Worm (Caenorhabditis elegans): Measurements from ENCODE around the gene snpc-3.4.

snpc-3.4 gene

ce11 chrIII:4063724-4064123 is 43.9 kb downstream of the snpc-3.4 start (continued):
- TF ChIP-seq C16A3.4 (tag; optimal IDR thresholded peaks at IDR 0.05) = no peak
- TF ChIP-seq nhr-19 (GFP tag; conservative IDR thresholded peaks at IDR 0.05) = no peak
- TF ChIP-seq nhr-84 (tag; optimal IDR thresholded peaks at IDR 0.05) = no peak
- TF ChIP-seq ama-1 (optimal IDR thresholded peaks at IDR 0.05) = no peak
- no peak for TF ChIP-seq ceh-88 (GFP tag; IDR thresholded peaks at IDR 0.05)
- no peak for TF ChIP-seq nhr-85 (tag)
- no peak for TF ChIP-seq lin-15B (tag; optimal IDR thresholded peaks at IDR 0.05)
- TF ChIP-seq alr-1 (tag; optimal IDR thresholded peaks at IDR 0.05; ENCODE audit: borderline replicate concordance) = no peak
- TF ChIP-seq lin-35 (GFP tag; optimal IDR thresholded peaks at IDR 0.05) = peak in 1 of 2 experiments; percentile 50
- TF ChIP-seq nhr-71 (tag; optimal IDR thresholded peaks at IDR 0.05) = peak; percentile 49
- TF ChIP-seq egl-27 (tag; optimal IDR thresholded peaks at IDR 0.05) = no peak
- TF ChIP-seq snpc-4 (tag; optimal IDR thresholded peaks at IDR 0.05) = no peak
- no peak for TF ChIP-seq mdl-1 (tag; optimal IDR thresholded peaks at IDR 0.05)
- no peak for TF ChIP-seq hlh-17 (GFP tag; optimal IDR thresholded peaks at IDR 0.05; ENCODE audit: borderline replicate concordance)
- no peak for TF ChIP-seq nhr-28 (tag; optimal IDR thresholded peaks at IDR 0.05)
- no peak for TF ChIP-seq unc-62 (GFP tag; optimal IDR thresholded peaks at IDR 0.05)
- no peak for TF ChIP-seq sox-4 (tag; optimal IDR thresholded peaks at IDR 0.05)
- TF ChIP-seq hlh-4 (tag; optimal IDR thresholded peaks at IDR 0.05) = no peak
- TF ChIP-seq mef-2 (tag; optimal IDR thresholded peaks at IDR 0.05) = no peak
- no peak for TF ChIP-seq vab-15 (tag; optimal IDR thresholded peaks at IDR 0.05)
- peak; percentile 40 for TF ChIP-seq nhr-47 (tag; optimal IDR thresholded peaks at IDR 0.05)
- TF ChIP-seq fos-1 (tag; optimal IDR thresholded peaks at IDR 0.05) = no peak
- TF ChIP-seq jun-1 (tag; optimal IDR thresholded peaks at IDR 0.05) = no peak
- TF ChIP-seq C04F5.9 (tag; optimal IDR thresholded peaks at IDR 0.05) = no peak
- no peak for TF ChIP-seq sup-37 (GFP tag; optimal IDR thresholded peaks at IDR 0.05)
- no peak for TF ChIP-seq ets-5 (GFP tag; IDR thresholded peaks at IDR 0.05)
- TF ChIP-seq zip-4 (GFP tag; optimal IDR thresholded peaks at IDR 0.05) = no peak
- TF ChIP-seq pqm-1 (tag; optimal IDR thresholded peaks at IDR 0.05) = no peak
- TF ChIP-seq tlp-1 (tag; optimal IDR thresholded peaks at IDR 0.05) = no peak
- peak; percentile 72 for TF ChIP-seq fkh-8 (tag; optimal IDR thresholded peaks at IDR 0.05)
- no peak for TF ChIP-seq fkh-4 (tag; optimal IDR thresholded peaks at IDR 0.05; ENCODE audit: borderline replicate concordance)
- TF ChIP-seq pag-3 (tag; optimal IDR thresholded peaks at IDR 0.05; ENCODE audit: borderline replicate concordance, insufficient read depth) = no peak
- TF ChIP-seq lir-3 (tag; optimal IDR thresholded peaks at IDR 0.05; ENCODE audit: poor library complexity) = no peak
- peak; percentile 43 for TF ChIP-seq isw-1 (GFP tag; IDR thresholded peaks at IDR 0.05)
- TF ChIP-seq nhr-11 (tag; optimal IDR thresholded peaks at IDR 0.05) = no peak
- TF ChIP-seq unc-86 (tag; optimal IDR thresholded peaks at IDR 0.05) = peak; percentile 67
- TF ChIP-seq zag-1 (tag; optimal IDR thresholded peaks at IDR 0.05) = no peak
- TF ChIP-seq grh-1 (GFP tag; IDR thresholded peaks at IDR 0.05) = no peak
- TF ChIP-seq lin-14 (GFP tag; optimal IDR thresholded peaks at IDR 0.05) = peak; percentile 94
- no peak for TF ChIP-seq ztf-4 (tag; optimal IDR thresholded peaks at IDR 0.05)
- TF ChIP-seq lin-39 (tag; optimal IDR thresholded peaks at IDR 0.05) = no peak
- TF ChIP-seq blmp-1 (tag; optimal IDR thresholded peaks at IDR 0.05) = no peak
- TF ChIP-seq swsn-7 (tag; optimal IDR thresholded peaks at IDR 0.05) = peak; percentile 58
- no peak for TF ChIP-seq ceh-8 (GFP tag; optimal IDR thresholded peaks at IDR 0.05)
- TF ChIP-seq elt-3 (tag; optimal IDR thresholded peaks at IDR 0.05) = no peak
- no peak for TF ChIP-seq nhr-20 (tag; optimal IDR thresholded peaks at IDR 0.05)
- TF ChIP-seq hpl-2 (GFP tag; optimal IDR thresholded peaks at IDR 0.05) = no peak
- peak; percentile 22 to 24 for TF ChIP-seq efl-1 (optimal IDR thresholded peaks at IDR 0.05)
- no peak for TF ChIP-seq efl-1 (GFP tag; optimal IDR thresholded peaks at IDR 0.05 in 1 of 2)
- TF ChIP-seq fkh-10 (GFP tag; optimal IDR thresholded peaks at IDR 0.05) = peak; percentile 15
- no peak for TF ChIP-seq lin-13 (GFP tag; optimal IDR thresholded peaks at IDR 0.05)
- TF ChIP-seq pax-3 (tag; optimal IDR thresholded peaks at IDR 0.05) = no peak
- TF ChIP-seq nhr-76 (tag; optimal IDR thresholded peaks at IDR 0.05) = no peak
- no peak for TF ChIP-seq elt-2 (tag; optimal IDR thresholded peaks at IDR 0.05)
